Worm (Caenorhabditis elegans) whole organism, young adult: ENCODE results near the gene ZK105.6.
"Not testable (repeated sequence)": the region's sequence is repeated elsewhere in the genome, so short reads cannot be mapped to it uniquely, and the experiment has no call there.

Experiments used
- B0035.1 ChIP-seq: sonication (generic microtip); optimal IDR thresholded peaks from 2 replicates; lab custom pipeline; 2016; ENCODE audit warnings: missing genetic modification characterization, mild to moderate bottlenecking, missing compliant biosample characterization, missing genotype, missing genetic modification reagents
- B0336.3 ChIP-seq: fragments of 200-800 bp; sonication (Bioruptor generic); IDR thresholded peaks from 2 replicates; pipeline ENCODE4 v1.3.6; 2022; ENCODE audit warnings: missing genetic modification characterization, missing compliant biosample characterization
- C17E4.6 ChIP-seq: fragments of 200-800 bp; sonication (Bioruptor generic); IDR thresholded peaks from 2 replicates; pipeline ENCODE4 v1.3.6; 2022; ENCODE audit warnings: missing genetic modification reagents, missing genetic modification characterization, missing compliant biosample characterization
- D2030.7 ChIP-seq: fragments of 200-800 bp; sonication (Bioruptor generic); IDR thresholded peaks from 2 replicates; pipeline ENCODE4 v1.3.6; 2022; ENCODE audit warnings: missing genetic modification reagents, missing genetic modification characterization, missing compliant biosample characterization
- F23B12.7 ChIP-seq: sonication (generic microtip); optimal IDR thresholded peaks from 2 replicates; lab custom pipeline; 2017; ENCODE audit warnings: missing genetic modification characterization, mild to moderate bottlenecking, missing compliant biosample characterization, antibody characterized with exemption, moderate library complexity; ENCODE audit not compliant: insufficient read depth
- F49E8.2 ChIP-seq: sonication (generic microtip); optimal IDR thresholded peaks from 3 replicates; lab custom pipeline; 2017; ENCODE audit warnings: missing genetic modification characterization, mild to moderate bottlenecking, missing compliant biosample characterization, antibody characterized with exemption, moderate library complexity; ENCODE audit not compliant: insufficient read depth
- K11D2.4 ChIP-seq: fragments of 200-800 bp; sonication (Bioruptor generic); IDR thresholded peaks from 2 replicates; pipeline ENCODE4 v1.3.6; 2022; ENCODE audit warnings: missing genetic modification reagents, missing genetic modification characterization, missing compliant biosample characterization
- akir-1 ChIP-seq: fragments of 200-800 bp; sonication (Bioruptor generic); optimal IDR thresholded peaks from 2 replicates; lab custom pipeline; 2018; ENCODE audit warnings: mild to moderate bottlenecking, missing genetic modification characterization, moderate library complexity, missing compliant biosample characterization
- ama-1 ChIP-seq, 3 experiments: fragments of 150-350 bp in 1 of 3; sonication (generic microtip) in 2 of 3; optimal IDR thresholded peaks; 2 replicates each; lab custom pipeline; 2014 to 2018; ENCODE audit warnings: missing biosample characterization in 2 of 3, missing genetic modification characterization in 2 of 3, missing genetic modification reagents in 2 of 3
- aptf-2 ChIP-seq: fragments of 200-800 bp; sonication (Bioruptor generic); conservative IDR thresholded peaks from 2 replicates; pipeline ENCODE4 v1.3.6; 2022; ENCODE audit warnings: missing genetic modification reagents, missing genetic modification characterization, missing compliant biosample characterization
- atf-7 ChIP-seq: sonication (generic microtip); optimal IDR thresholded peaks from 2 replicates; lab custom pipeline; 2017; ENCODE audit warnings: mild to moderate bottlenecking, missing genetic modification characterization, missing compliant biosample characterization
- attf-5 ChIP-seq: fragments of 200-800 bp; sonication (Bioruptor generic); optimal IDR thresholded peaks from 2 replicates; lab custom pipeline; 2018; ENCODE audit warnings: mild to moderate bottlenecking, missing genetic modification characterization, missing compliant biosample characterization
- ceh-40 ChIP-seq: fragments of 200-800 bp; sonication (Bioruptor generic); IDR thresholded peaks from 2 replicates; pipeline ENCODE4 v1.3.6; 2022; ENCODE audit warnings: missing genetic modification characterization, missing compliant biosample characterization
- chd-7 ChIP-seq: sonication (generic microtip); optimal IDR thresholded peaks from 2 replicates; lab custom pipeline; 2016; ENCODE audit warnings: mild to moderate bottlenecking, missing genetic modification characterization, moderate library complexity, missing compliant biosample characterization
- dpl-1 ChIP-seq: fragments of 150-350 bp; optimal IDR thresholded peaks from 2 replicates; lab custom pipeline; 2014; ENCODE audit warnings: missing biosample characterization, missing genetic modification reagents, missing genetic modification characterization
- efl-1 ChIP-seq: fragments of 150-350 bp; optimal IDR thresholded peaks from 2 replicates; lab custom pipeline; 2014; ENCODE audit warnings: missing biosample characterization, missing genetic modification reagents, missing genetic modification characterization
- him-1 ChIP-seq: sonication (generic microtip); optimal IDR thresholded peaks from 2 replicates; lab custom pipeline; 2016; ENCODE audit warnings: missing genotype, missing genetic modification reagents, missing genetic modification characterization, missing compliant biosample characterization
- let-607 ChIP-seq, 2 experiments: fragments of 200-800 bp in 1 of 2; sonication (Bioruptor generic) in 1 of 2; sonication (generic microtip) in 1 of 2; optimal IDR thresholded peaks; 2 replicates each; lab custom pipeline; 2016 to 2018; ENCODE audit warnings: mild to moderate bottlenecking in 2 of 2, missing compliant biosample characterization in 2 of 2, missing genetic modification characterization in 2 of 2, moderate library complexity in 2 of 2, missing genotype in 1 of 2
- lin-35 ChIP-seq, 3 experiments: fragments of 150-350 bp in 2 of 3; sonication (generic microtip) in 1 of 3; optimal IDR thresholded peaks; 2 replicates each; lab custom pipeline; 2014 to 2018; ENCODE audit warnings: missing biosample characterization in 3 of 3, missing genetic modification characterization in 3 of 3, missing genetic modification reagents in 3 of 3
- lin-54 ChIP-seq: fragments of 200-800 bp; sonication (Bioruptor generic); optimal IDR thresholded peaks from 2 replicates; lab custom pipeline; 2018; ENCODE audit warnings: mild to moderate bottlenecking, missing genetic modification characterization, missing compliant biosample characterization
- lsl-1 ChIP-seq: fragments of 200-800 bp; sonication (Bioruptor generic); optimal IDR thresholded peaks from 2 replicates; lab custom pipeline; 2018; ENCODE audit warnings: mild to moderate bottlenecking, missing genetic modification characterization, moderate library complexity, missing compliant biosample characterization
- nhr-120 ChIP-seq: fragments of 200-800 bp; sonication (Bioruptor generic); IDR thresholded peaks from 2 replicates; pipeline ENCODE4 v1.3.6; 2022; ENCODE audit warnings: missing genetic modification characterization, missing compliant biosample characterization
- nhr-80 ChIP-seq: sonication (generic microtip); optimal IDR thresholded peaks from 2 replicates; lab custom pipeline; 2016; ENCODE audit warnings: missing genetic modification characterization, missing compliant biosample characterization
- rpc-1 ChIP-seq, 2 experiments: fragments of 150-350 bp in 1 of 2; sonication (generic microtip) in 1 of 2; optimal IDR thresholded peaks; 2 replicates each; lab custom pipeline; 2014 to 2018; ENCODE audit warnings: missing biosample characterization in 1 of 2, missing genetic modification characterization in 1 of 2, missing genetic modification reagents in 1 of 2, missing genotype in 1 of 2
- sdz-38 ChIP-seq: sonication (generic microtip); optimal IDR thresholded peaks from 2 replicates; lab custom pipeline; 2016; ENCODE audit warnings: missing genotype, missing genetic modification characterization, missing compliant biosample characterization
- sea-2 ChIP-seq: fragments of 200-800 bp; sonication (Bioruptor generic); IDR thresholded peaks from 2 replicates; pipeline ENCODE4 v1.3.6; 2022; ENCODE audit warnings: missing genetic modification characterization, missing compliant biosample characterization
- snpc-1.1 ChIP-seq: sonication (generic microtip); optimal IDR thresholded peaks from 2 replicates; lab custom pipeline; 2017; ENCODE audit warnings: missing genetic modification characterization, mild to moderate bottlenecking, missing compliant biosample characterization, antibody characterized with exemption, moderate library complexity, missing genotype, missing genetic modification reagents; ENCODE audit not compliant: insufficient read depth
- somi-1 ChIP-seq: fragments of 200-800 bp; sonication (Bioruptor generic); optimal IDR thresholded peaks from 2 replicates; lab custom pipeline; 2018; ENCODE audit warnings: mild to moderate bottlenecking, missing genetic modification characterization, missing compliant biosample characterization
- sptf-2 ChIP-seq: fragments of 200-800 bp; sonication (Bioruptor generic); optimal IDR thresholded peaks from 2 replicates; lab custom pipeline; 2018; ENCODE audit warnings: mild to moderate bottlenecking, missing genetic modification characterization, missing compliant biosample characterization
- tlf-1 ChIP-seq: fragments of 200-800 bp; sonication (Bioruptor generic); optimal IDR thresholded peaks from 2 replicates; lab custom pipeline; 2018; ENCODE audit warnings: mild to moderate bottlenecking, missing genetic modification characterization, missing compliant biosample characterization
- unc-130 ChIP-seq: sonication (generic microtip); optimal IDR thresholded peaks from 2 replicates; lab custom pipeline; 2016; ENCODE audit warnings: missing genetic modification reagents, missing genetic modification characterization, missing compliant biosample characterization
- unc-62 ChIP-seq: fragments of 150-350 bp; optimal IDR thresholded peaks from 2 replicates; lab custom pipeline; 2014; ENCODE audit warnings: missing biosample characterization, missing genetic modification reagents, missing genetic modification characterization
- zim-3 ChIP-seq: sonication (generic microtip); optimal IDR thresholded peaks from 2 replicates; lab custom pipeline; 2017; ENCODE audit warnings: mild to moderate bottlenecking, missing genetic modification characterization, moderate library complexity, missing compliant biosample characterization
- ztf-18 ChIP-seq: sonication (generic microtip); optimal IDR thresholded peaks from 2 replicates; lab custom pipeline; 2016; ENCODE audit warnings: missing genotype, mild to moderate bottlenecking, missing genetic modification characterization, missing compliant biosample characterization
- ztf-28 ChIP-seq: fragments of 200-800 bp; sonication (Bioruptor generic); IDR thresholded peaks from 2 replicates; pipeline ENCODE4 v1.3.6; 2022; ENCODE audit warnings: missing genetic modification reagents, missing genetic modification characterization, missing compliant biosample characterization
- ztf-3 ChIP-seq: fragments of 200-800 bp; sonication (Bioruptor generic); optimal IDR thresholded peaks from 2 replicates; lab custom pipeline; 2018; ENCODE audit warnings: mild to moderate bottlenecking, missing genetic modification characterization, missing compliant biosample characterization

The ZK105.6 gene

ce11 chrV:7705316-7705715 is 18.6 kb downstream of the ZK105.6 start, which contains the start of gene srw-3:
srw-3 (plus strand) TSS chrV:7705616.
- TF ChIP-seq lin-35 (GFP tag; optimal IDR thresholded peaks at IDR 0.05; lab: Kevin White, UChicago): no peak
- TF ChIP-seq somi-1: no peak
- no peak for TF ChIP-seq B0035.1 (tag; lab: Kevin White, UChicago)
- TF ChIP-seq tlf-1: no peak
- no peak for TF ChIP-seq ztf-28 (GFP tag; lab: Robert Waterston, UW)
- TF ChIP-seq ama-1 (optimal IDR thresholded peaks at IDR 0.05; lab: Kevin White, UChicago): no peak
- TF ChIP-seq ama-1 (GFP tag; optimal IDR thresholded peaks at IDR 0.05; lab: Kevin White, UChicago): no peak
- TF ChIP-seq lin-54 (GFP tag; lab: Kevin White, UChicago): no peak
- TF ChIP-seq, all 124 proteins: peak for 0

ce11 chrV:7703536-7703935 is 20.3 kb downstream of the ZK105.6 start, which contains the start of gene srsx-40:
srsx-40 (minus strand) TSS chrV:7703636.
- not testable (repeated sequence) for TF ChIP-seq ceh-40 (GFP tag; lab: Robert Waterston, UW); attf-5 (GFP tag; lab: Kevin White, UChicago); dpl-1 (GFP tag; lab: Kevin White, UChicago)

- no peak for TF ChIP-seq atf-7 (tag; lab: Kevin White, UChicago)
- TF ChIP-seq rpc-1 (optimal IDR thresholded peaks at IDR 0.05; lab: Kevin White, UChicago): no peak
- no peak for TF ChIP-seq rpc-1 (tag; optimal IDR thresholded peaks at IDR 0.05; lab: Kevin White, UChicago)
- no peak for TF ChIP-seq F23B12.7 (tag; lab: Kevin White, UChicago)
- no peak for TF ChIP-seq F49E8.2
- no peak for TF ChIP-seq chd-7 (tag; lab: Kevin White, UChicago)
- TF ChIP-seq attf-5 (GFP tag; lab: Kevin White, UChicago): no peak
- TF ChIP-seq snpc-1.1 (tag; lab: Kevin White, UChicago): no peak
- TF ChIP-seq sea-2 (GFP tag; lab: Robert Waterston, UW): no peak
- TF ChIP-seq nhr-80 (tag; lab: Kevin White, UChicago): no peak
- TF ChIP-seq efl-1 (GFP tag; lab: Kevin White, UChicago): no peak
- TF ChIP-seq him-1 (tag; lab: Kevin White, UChicago): no peak
- no peak for TF ChIP-seq let-607 (tag; optimal IDR thresholded peaks at IDR 0.05; lab: Kevin White, UChicago)
- TF ChIP-seq B0035.1 (tag; lab: Kevin White, UChicago): no peak
- TF ChIP-seq, all 124 proteins: peak for 0
Observed at ce11 chrV:7696842-7697241, 27.0 kb downstream of the ZK105.6 start, which contains the start of gene ZK105.3. ZK105.3 (plus strand) TSS chrV:7697142.

ce11 chrV:7693394-7693793 is 30.5 kb downstream of the ZK105.6 start, which contains the start of gene C12D5.10:
C12D5.10 (minus strand) TSS chrV:7693494.
- TF ChIP-seq C17E4.6 (GFP tag; lab: Robert Waterston, UW) (no peak), sdz-38 (tag; lab: Kevin White, UChicago) (no peak), zim-3 (tag; lab: Kevin White, UChicago) (no peak), nhr-120 (GFP tag; lab: Robert Waterston, UW) (no peak), ztf-3 (no peak), lsl-1 (GFP tag; lab: Kevin White, UChicago) (no peak), unc-62 (GFP tag; lab: Kevin White, UChicago) (no peak), D2030.7 (GFP tag; lab: Robert Waterston, UW) (no peak), sptf-2 (no peak), unc-130 (GFP tag; lab: Kevin White, UChicago) (no peak), dpl-1 (GFP tag; lab: Kevin White, UChicago) (no peak), B0336.3 (GFP tag; lab: Robert Waterston, UW) (no peak), lin-35 (GFP tag; optimal IDR thresholded peaks at IDR 0.05; lab: Kevin White, UChicago) (no peak), aptf-2 (GFP tag; lab: Robert Waterston, UW) (no peak), attf-5 (GFP tag; lab: Kevin White, UChicago) (no peak), akir-1 (GFP tag; lab: Kevin White, UChicago) (no peak), snpc-1.1 (tag; lab: Kevin White, UChicago) (no peak), ztf-18 (tag; lab: Kevin White, UChicago) (no peak), K11D2.4 (GFP tag; lab: Robert Waterston, UW) (no peak)
- TF ChIP-seq, all 124 proteins: peak for 0
